Worm (Caenorhabditis elegans) whole organism, L2 larva: ENCODE measurements around the gene fem-3.
A peak's percentile ranks its signal among the peaks of the same experiment; 100 is the strongest.

Experiments
- C34F6.9 ChIP-seq: fragments of 150-350 bp; optimal IDR thresholded peaks from 2 replicates; lab custom pipeline; 2014; ENCODE audit warnings: missing biosample characterization, missing genetic modification characterization
- F13H6.1 ChIP-seq: sonication (generic microtip); optimal IDR thresholded peaks from 2 replicates; lab custom pipeline; 2016; ENCODE audit warnings: missing genetic modification characterization, missing compliant biosample characterization
- R02D3.7 ChIP-seq: fragments of 150-350 bp; optimal IDR thresholded peaks from 2 replicates; lab custom pipeline; 2014; ENCODE audit warnings: missing biosample characterization, missing genetic modification characterization
- Y55F3AM.14 ChIP-seq: fragments of 200-800 bp; sonication (Bioruptor generic); optimal IDR thresholded peaks from 2 replicates; lab custom pipeline; 2018; ENCODE audit warnings: mild to moderate bottlenecking, missing genetic modification characterization, missing compliant biosample characterization
- ZK546.5 ChIP-seq: sonication (generic microtip); optimal IDR thresholded peaks from 2 replicates; lab custom pipeline; 2017; ENCODE audit warnings: missing biosample characterization, missing genetic modification characterization
- aly-2 ChIP-seq: fragments of 150-350 bp; optimal IDR thresholded peaks from 2 replicates; lab custom pipeline; 2014; ENCODE audit warnings: missing biosample characterization, missing genetic modification characterization
- ama-1 ChIP-seq: fragments of 150-350 bp; optimal IDR thresholded peaks from 2 replicates; lab custom pipeline; 2018; ENCODE audit warnings: inconsistent platforms
- blmp-1 ChIP-seq: sonication (generic microtip); optimal IDR thresholded peaks from 2 replicates; lab custom pipeline; 2017; ENCODE audit warnings: missing genetic modification characterization, mild to moderate bottlenecking, missing compliant biosample characterization, antibody characterized with exemption, moderate library complexity; ENCODE audit not compliant: insufficient read depth
- ceh-82 ChIP-seq: fragments of 150-350 bp; optimal IDR thresholded peaks from 2 replicates; lab custom pipeline; 2014; ENCODE audit warnings: missing biosample characterization, missing genetic modification characterization
- crh-2 ChIP-seq: sonication (generic microtip); optimal IDR thresholded peaks from 2 replicates; lab custom pipeline; 2017; ENCODE audit warnings: missing biosample characterization, missing genetic modification characterization
- dmd-4 ChIP-seq: sonication (generic microtip); optimal IDR thresholded peaks from 2 replicates; lab custom pipeline; 2017; ENCODE audit warnings: missing biosample characterization, missing genetic modification characterization
- elt-1 ChIP-seq: fragments of 150-350 bp; optimal IDR thresholded peaks from 2 replicates; lab custom pipeline; 2014; ENCODE audit warnings: missing biosample characterization, missing genetic modification characterization
- elt-3 ChIP-seq: sonication (generic microtip); optimal IDR thresholded peaks from 2 replicates; lab custom pipeline; 2017; ENCODE audit warnings: missing biosample characterization, missing genetic modification characterization
- fos-1 ChIP-seq: fragments of 150-350 bp; optimal IDR thresholded peaks from 2 replicates; lab custom pipeline; 2014; ENCODE audit warnings: missing biosample characterization, missing genetic modification characterization
- gmeb-1 ChIP-seq: fragments of 150-350 bp; optimal IDR thresholded peaks from 2 replicates; lab custom pipeline; 2014; ENCODE audit warnings: missing biosample characterization, missing genetic modification characterization
- lin-11 ChIP-seq: fragments of 150-350 bp; sonication (generic microtip); optimal IDR thresholded peaks from 2 replicates; lab custom pipeline; 2014; ENCODE audit warnings: missing biosample characterization, missing genetic modification characterization, inconsistent platforms, mixed read lengths
- lin-13 ChIP-seq: fragments of 150-350 bp; optimal IDR thresholded peaks from 2 replicates; lab custom pipeline; 2014; ENCODE audit warnings: missing biosample characterization, missing genetic modification reagents, missing genetic modification characterization
- lin-39 ChIP-seq: fragments of 150-350 bp; optimal IDR thresholded peaks from 2 replicates; lab custom pipeline; 2014; ENCODE audit warnings: missing biosample characterization, missing genetic modification reagents, missing genetic modification characterization
- lsy-2 ChIP-seq, 2 experiments: fragments of 150-350 bp in 1 of 2; sonication (generic microtip) in 1 of 2; optimal IDR thresholded peaks; 2 replicates each; lab custom pipeline; 2014 to 2017; ENCODE audit warnings: missing biosample characterization in 2 of 2, missing genetic modification characterization in 2 of 2
- mab-5 ChIP-seq: fragments of 150-350 bp; optimal IDR thresholded peaks from 2 replicates; lab custom pipeline; 2014; ENCODE audit warnings: missing biosample characterization, missing genetic modification characterization
- mdl-1 ChIP-seq, 2 experiments: fragments of 150-350 bp in 1 of 2; sonication (generic microtip) in 1 of 2; optimal IDR thresholded peaks; 2 replicates each; lab custom pipeline; 2017; ENCODE audit warnings: missing biosample characterization in 2 of 2, missing genetic modification characterization in 2 of 2
- nhr-10 ChIP-seq: sonication (generic microtip); optimal IDR thresholded peaks from 2 replicates; lab custom pipeline; 2017; ENCODE audit warnings: missing biosample characterization, missing genetic modification characterization
- nhr-12 ChIP-seq: fragments of 150-350 bp; optimal IDR thresholded peaks from 2 replicates; lab custom pipeline; 2014; ENCODE audit warnings: missing biosample characterization, missing genetic modification characterization
- nhr-129 ChIP-seq: fragments of 150-350 bp; optimal IDR thresholded peaks from 2 replicates; lab custom pipeline; 2014; ENCODE audit warnings: missing biosample characterization, missing genetic modification characterization
- nhr-21 ChIP-seq: fragments of 150-350 bp; optimal IDR thresholded peaks from 2 replicates; lab custom pipeline; 2014; ENCODE audit warnings: missing biosample characterization, missing genetic modification characterization
- nhr-23 ChIP-seq: fragments of 150-350 bp; optimal IDR thresholded peaks from 2 replicates; lab custom pipeline; 2014; ENCODE audit warnings: missing biosample characterization, missing genetic modification reagents, missing genetic modification characterization
- nhr-237 ChIP-seq: fragments of 150-350 bp; optimal IDR thresholded peaks from 2 replicates; lab custom pipeline; 2014; ENCODE audit warnings: missing biosample characterization, missing genetic modification characterization
- nhr-25 ChIP-seq: fragments of 150-350 bp; sonication (generic microtip); optimal IDR thresholded peaks from 3 replicates; lab custom pipeline; 2014; ENCODE audit warnings: missing biosample characterization, missing genetic modification characterization
- nhr-6 ChIP-seq: fragments of 150-350 bp; optimal IDR thresholded peaks from 2 replicates; lab custom pipeline; 2014; ENCODE audit warnings: missing biosample characterization, missing genetic modification characterization
- peb-1 ChIP-seq: fragments of 150-350 bp; optimal IDR thresholded peaks from 2 replicates; lab custom pipeline; 2014; ENCODE audit warnings: missing biosample characterization, missing genetic modification characterization
- sem-4 ChIP-seq: fragments of 150-350 bp; optimal IDR thresholded peaks from 2 replicates; lab custom pipeline; 2014; ENCODE audit warnings: missing biosample characterization, missing genetic modification reagents, missing genetic modification characterization
- sma-3 ChIP-seq: sonication (generic microtip); optimal IDR thresholded peaks from 2 replicates; lab custom pipeline; 2016; ENCODE audit warnings: missing genetic modification reagents, missing genetic modification characterization, missing compliant biosample characterization
- sma-9 ChIP-seq, 2 experiments: fragments of 150-350 bp in 1 of 2; sonication (generic microtip) in 1 of 2; optimal IDR thresholded peaks; 2 replicates each; lab custom pipeline; 2014 to 2016; ENCODE audit warnings: missing genetic modification characterization in 2 of 2, mild to moderate bottlenecking in 1 of 2, missing biosample characterization in 1 of 2, missing compliant biosample characterization in 1 of 2, missing genetic modification reagents in 1 of 2, moderate library complexity in 1 of 2
- unc-39 ChIP-seq: fragments of 150-350 bp; optimal IDR thresholded peaks from 2 replicates; lab custom pipeline; 2014; ENCODE audit warnings: missing biosample characterization, missing genetic modification characterization
- unc-55 ChIP-seq: fragments of 150-350 bp; sonication (generic microtip); optimal IDR thresholded peaks from 3 replicates; lab custom pipeline; 2014; ENCODE audit warnings: missing biosample characterization, missing genetic modification reagents, missing genetic modification characterization
- unc-62 ChIP-seq: fragments of 150-350 bp; optimal IDR thresholded peaks from 2 replicates; lab custom pipeline; 2014; ENCODE audit warnings: missing biosample characterization, missing genetic modification reagents, missing genetic modification characterization
- zag-1 ChIP-seq: fragments of 150-350 bp; optimal IDR thresholded peaks from 2 replicates; lab custom pipeline; 2014; ENCODE audit warnings: missing biosample characterization, missing genetic modification characterization
- ztf-11 ChIP-seq: sonication (generic microtip); optimal IDR thresholded peaks from 2 replicates; lab custom pipeline; 2017; ENCODE audit warnings: missing biosample characterization, missing genetic modification characterization

fem-3 gene

DNA sequence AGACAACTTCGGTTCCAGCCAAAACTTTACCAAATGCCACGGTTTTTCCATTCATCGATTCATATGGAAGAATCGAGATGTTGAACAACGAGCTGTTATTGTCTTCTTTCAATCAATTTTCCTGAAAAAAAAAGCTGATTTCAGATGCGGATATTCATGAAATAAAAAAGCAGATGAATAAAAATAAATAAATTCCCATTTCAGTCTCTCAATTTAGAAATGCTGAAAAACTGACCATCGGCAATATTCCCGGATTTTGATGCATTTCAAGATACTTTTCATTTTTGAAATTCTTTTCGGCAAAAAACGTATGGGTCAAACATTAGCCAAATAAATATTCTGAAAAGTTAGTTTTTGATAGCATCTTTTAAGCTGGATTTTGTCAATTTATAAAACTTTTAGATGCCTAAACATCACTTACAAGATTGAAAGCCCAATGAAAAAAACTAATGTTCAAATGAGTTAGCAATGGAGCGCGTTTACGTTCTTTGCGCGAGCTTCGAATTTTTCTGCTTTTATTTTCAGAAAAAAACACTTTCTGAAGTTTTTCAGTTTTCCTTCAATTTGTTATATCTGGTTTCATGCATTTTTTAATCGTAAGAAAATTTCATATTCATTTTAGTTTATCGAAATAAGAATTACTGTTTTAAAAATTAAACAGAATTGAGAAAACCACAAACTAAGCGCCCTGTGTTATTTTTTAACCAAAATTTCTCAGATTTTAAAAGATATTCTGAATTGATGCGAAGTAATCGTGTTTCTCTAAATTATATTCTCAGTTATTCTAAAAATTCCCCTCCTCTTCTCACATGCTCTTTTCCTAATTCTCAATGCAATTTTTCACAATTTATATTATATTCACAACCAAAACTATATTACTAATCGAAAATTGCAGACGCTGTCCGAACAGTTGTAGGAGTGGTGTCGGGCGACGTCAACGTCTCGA, at the start of gene fem-3, which contains the start of gene C01F6.14:
Gene fem-3 (plus strand): TSS at position 896 of the 946 bp plus-strand sequence.
Gene C01F6.14 (minus strand): TSS at position 51 of the 946 bp plus-strand sequence.
- peak in 1 of 2 experiments; percentile 40 for TF ChIP-seq lsy-2 (tag; optimal IDR thresholded peaks at IDR 0.05; lab: Kevin White, UChicago)
- no peak for TF ChIP-seq nhr-12 (tag; lab: Kevin White, UChicago)
- peak; percentile 39 for TF ChIP-seq unc-55 (GFP tag; lab: Kevin White, UChicago)
- TF ChIP-seq crh-2 (tag; lab: Kevin White, UChicago): peak; percentile 15
- peak; percentile 43 for TF ChIP-seq C34F6.9

DNA sequence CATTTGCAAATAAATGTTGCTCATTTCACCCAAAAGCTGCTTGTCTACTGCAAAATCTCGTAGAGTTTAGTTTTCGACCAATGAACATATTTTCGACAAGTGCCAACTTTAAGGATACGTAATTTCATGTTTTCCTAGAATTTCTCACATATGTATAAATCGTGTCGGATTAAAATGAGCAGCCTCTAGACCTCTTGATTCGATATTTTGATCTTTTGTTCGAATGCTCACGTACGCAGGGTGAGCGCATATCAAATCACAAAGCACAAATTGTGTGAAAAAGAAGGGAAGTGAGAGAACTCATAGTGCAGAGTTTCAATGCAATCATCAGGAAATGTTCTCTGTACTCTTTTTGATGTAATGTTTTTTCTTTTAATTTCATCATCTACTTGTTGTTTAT, 41.2 kb upstream of the fem-3 start:
- TF ChIP-seq nhr-129 (tag; lab: Kevin White, UChicago) (peak; percentile 49), nhr-21 (tag; lab: Kevin White, UChicago) (peak; percentile 48), fos-1 (tag; lab: Kevin White, UChicago) (peak; percentile 10), crh-2 (tag; lab: Kevin White, UChicago) (peak; percentile 54), ztf-11 (no peak), lsy-2 (tag; optimal IDR thresholded peaks at IDR 0.05; lab: Kevin White, UChicago) (peak in 1 of 2 experiments; percentile 36), F13H6.1 (tag; lab: Kevin White, UChicago) (peak; percentile 31), sma-9 (GFP tag; optimal IDR thresholded peaks at IDR 0.05; lab: Kevin White, UChicago) (peak; percentile 61), sma-9 (tag; optimal IDR thresholded peaks at IDR 0.05; lab: Kevin White, UChicago) (no peak), sma-3 (GFP tag; lab: Kevin White, UChicago) (no peak)
- TF ChIP-seq, all 48 proteins: peak for 7

DNA sequence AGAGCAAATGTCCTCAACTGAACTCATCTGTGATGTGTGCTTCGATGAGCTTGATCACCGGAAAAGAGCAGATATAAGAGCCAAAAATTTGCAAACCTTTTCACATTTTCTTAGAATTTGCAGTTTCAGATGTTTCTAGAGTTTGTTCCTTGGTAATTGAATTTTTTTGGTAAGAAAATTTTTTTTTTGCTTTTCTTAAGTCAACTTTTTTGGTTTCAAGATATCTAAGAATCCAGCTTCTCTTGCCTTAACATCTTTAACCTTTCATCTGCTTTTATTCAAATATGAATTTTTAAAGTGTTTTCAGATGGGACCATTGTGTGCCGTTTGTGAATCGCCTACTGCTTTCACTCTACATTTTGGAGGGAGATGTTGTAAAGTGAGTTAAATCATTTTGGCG, 35.1 kb upstream of the fem-3 start, which contains the start of gene nhr-11:
Gene nhr-11 (plus strand): TSS at position 301 of the 400 bp plus-strand sequence.
- no peak for TF ChIP-seq ceh-82
- no peak for TF ChIP-seq sem-4 (tag; lab: Kevin White, UChicago)
- no peak for TF ChIP-seq blmp-1 (tag; lab: Kevin White, UChicago)
- no peak for TF ChIP-seq lin-39 (tag; lab: Kevin White, UChicago)
- no peak for TF ChIP-seq R02D3.7
- no peak for TF ChIP-seq nhr-23
- TF ChIP-seq unc-55 (GFP tag; lab: Kevin White, UChicago): no peak
- TF ChIP-seq nhr-237 (tag; lab: Kevin White, UChicago): no peak
- no peak for TF ChIP-seq zag-1 (tag; lab: Kevin White, UChicago)
- TF ChIP-seq aly-2 (tag; lab: Kevin White, UChicago): no peak
- no peak for TF ChIP-seq gmeb-1 (tag; lab: Kevin White, UChicago)
- TF ChIP-seq unc-39 (tag; lab: Kevin White, UChicago): no peak
- TF ChIP-seq sma-9 (GFP tag; optimal IDR thresholded peaks at IDR 0.05; lab: Kevin White, UChicago): no peak
- TF ChIP-seq sma-9 (tag; optimal IDR thresholded peaks at IDR 0.05; lab: Kevin White, UChicago): no peak
- no peak for TF ChIP-seq fos-1 (tag; lab: Kevin White, UChicago)
- TF ChIP-seq lsy-2 (tag; optimal IDR thresholded peaks at IDR 0.05; lab: Kevin White, UChicago): no peak
- no peak for TF ChIP-seq elt-3 (tag; lab: Kevin White, UChicago)
- no peak for TF ChIP-seq unc-62 (GFP tag; lab: Kevin White, UChicago)
- TF ChIP-seq Y55F3AM.14 (GFP tag; lab: Kevin White, UChicago): no peak

DNA sequence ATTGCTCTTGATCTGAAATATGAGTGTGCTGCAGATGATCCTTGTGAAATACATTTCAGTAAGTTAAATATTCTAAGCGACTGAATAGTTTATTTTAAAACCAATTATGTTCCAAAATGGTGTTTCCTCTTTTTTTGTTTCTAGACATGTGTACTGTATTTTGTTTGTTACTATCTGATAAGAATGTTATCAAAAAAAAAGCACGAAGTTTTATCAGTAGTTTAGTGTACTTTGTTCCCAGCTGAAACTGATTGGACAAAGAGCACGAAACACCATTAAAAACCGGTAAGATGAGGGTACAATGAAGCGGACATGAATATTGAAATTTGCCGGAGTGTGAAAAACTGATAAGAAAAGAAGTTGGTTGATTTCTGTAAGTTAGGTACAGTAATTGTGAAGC, 34.6 kb upstream of the fem-3 start:
- TF ChIP-seq nhr-10 (tag; lab: Kevin White, UChicago) (no peak), fos-1 (tag; lab: Kevin White, UChicago) (peak; percentile 22)

DNA sequence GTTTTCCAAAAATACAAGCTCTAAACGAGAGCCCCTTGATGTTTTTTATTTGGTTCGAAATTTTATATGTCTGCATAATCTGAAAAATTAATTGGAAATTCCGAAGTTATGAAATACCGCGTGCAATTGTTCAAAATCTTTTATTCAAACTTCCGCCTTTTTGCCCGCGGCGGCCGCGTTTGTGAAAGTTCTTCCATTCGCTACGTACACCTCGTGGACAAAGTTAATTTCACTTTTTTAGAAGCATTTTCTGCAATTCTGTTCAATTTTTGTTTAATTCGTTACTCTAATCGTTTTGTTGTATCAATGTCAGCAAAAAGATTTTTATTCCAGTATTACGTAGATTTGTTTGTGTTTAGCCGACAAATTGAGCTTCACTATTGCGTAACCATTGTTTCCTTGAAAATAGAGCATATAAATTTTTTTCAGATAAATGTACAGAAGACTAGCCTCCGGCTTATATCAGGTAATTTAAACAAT, 30.5 kb upstream of the fem-3 start, which contains the start of gene mppb-1:
Gene mppb-1 (plus strand): TSS at position 430 of the 480 bp plus-strand sequence.
- no peak for TF ChIP-seq unc-39 (tag; lab: Kevin White, UChicago)
- peak; percentile 65 for TF ChIP-seq lin-11 (tag; lab: Kevin White, UChicago)
- TF ChIP-seq dmd-4: no peak
- TF ChIP-seq nhr-25: peak; percentile 84
- TF ChIP-seq sem-4 (tag; lab: Kevin White, UChicago): no peak
- TF ChIP-seq lin-13 (GFP tag; lab: Kevin White, UChicago): peak; percentile 83
- no peak for TF ChIP-seq ZK546.5
- TF ChIP-seq peb-1: no peak
- peak; percentile 75 for TF ChIP-seq crh-2 (tag; lab: Kevin White, UChicago)
- TF ChIP-seq nhr-12 (tag; lab: Kevin White, UChicago): no peak
- TF ChIP-seq nhr-21 (tag; lab: Kevin White, UChicago): peak; percentile 64
- TF ChIP-seq Y55F3AM.14 (GFP tag; lab: Kevin White, UChicago): peak; percentile 26
- peak; percentile 65 for TF ChIP-seq nhr-129 (tag; lab: Kevin White, UChicago)
- peak; percentile 92 for TF ChIP-seq sma-9 (GFP tag; optimal IDR thresholded peaks at IDR 0.05; lab: Kevin White, UChicago)
- TF ChIP-seq sma-9 (tag; optimal IDR thresholded peaks at IDR 0.05; lab: Kevin White, UChicago): no peak
- TF ChIP-seq elt-1 (tag; lab: Kevin White, UChicago): no peak
- peak; percentile 77 for TF ChIP-seq F13H6.1 (tag; lab: Kevin White, UChicago)
- TF ChIP-seq mab-5 (tag; lab: Kevin White, UChicago): peak; percentile 60
- no peak for TF ChIP-seq ztf-11
- no peak for TF ChIP-seq nhr-6 (tag; lab: Kevin White, UChicago)
- TF ChIP-seq ama-1: no peak
- TF ChIP-seq elt-3 (tag; lab: Kevin White, UChicago): no peak
- peak; percentile 63 to 85 for TF ChIP-seq lsy-2 (tag; optimal IDR thresholded peaks at IDR 0.05; lab: Kevin White, UChicago)
- TF ChIP-seq blmp-1 (tag; lab: Kevin White, UChicago): peak; percentile 95
- TF ChIP-seq aly-2 (tag; lab: Kevin White, UChicago): no peak
- peak; percentile 91 for TF ChIP-seq unc-55 (GFP tag; lab: Kevin White, UChicago)
- peak in 1 of 2 experiments; percentile 39 for TF ChIP-seq mdl-1 (tag; optimal IDR thresholded peaks at IDR 0.05; lab: Kevin White, UChicago)
